Fruit fly (Drosophila melanogaster) whole organism, larva: ENCODE data around the gene COX5BL.

ENCODE experiments used
- noc ChIP-seq: fragments of 200-800 bp; sonication (Bioruptor generic); optimal IDR thresholded peaks from 3 replicates; lab custom pipeline; 2019; ENCODE audit warnings: missing biosample characterization, mild to moderate bottlenecking, missing genetic modification characterization, moderate library complexity

Gene COX5BL

DNA sequence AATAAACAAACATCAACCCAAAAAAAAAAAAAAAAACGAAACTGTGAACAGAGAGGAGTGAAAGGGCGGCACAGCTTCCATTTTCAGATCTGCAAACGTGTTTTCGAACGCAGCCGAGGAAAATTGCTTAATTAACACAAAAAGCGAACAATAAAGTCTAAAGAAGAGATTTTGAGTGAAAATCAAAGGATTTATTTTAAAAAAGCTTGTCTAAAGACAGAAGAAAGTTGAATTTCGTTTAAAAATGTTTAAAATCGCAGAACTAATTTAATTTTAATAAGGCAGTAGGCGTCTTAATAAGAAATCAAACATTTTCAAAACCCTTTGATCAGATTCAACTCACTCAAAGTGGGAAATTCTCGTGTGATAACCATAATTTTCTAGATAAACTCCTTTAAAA is at the start of gene COX5BL:
Gene COX5BL (plus strand): TSS at position 301 of the 400 bp plus-strand sequence.
- TF ChIP-seq noc, result no peak

DNA sequence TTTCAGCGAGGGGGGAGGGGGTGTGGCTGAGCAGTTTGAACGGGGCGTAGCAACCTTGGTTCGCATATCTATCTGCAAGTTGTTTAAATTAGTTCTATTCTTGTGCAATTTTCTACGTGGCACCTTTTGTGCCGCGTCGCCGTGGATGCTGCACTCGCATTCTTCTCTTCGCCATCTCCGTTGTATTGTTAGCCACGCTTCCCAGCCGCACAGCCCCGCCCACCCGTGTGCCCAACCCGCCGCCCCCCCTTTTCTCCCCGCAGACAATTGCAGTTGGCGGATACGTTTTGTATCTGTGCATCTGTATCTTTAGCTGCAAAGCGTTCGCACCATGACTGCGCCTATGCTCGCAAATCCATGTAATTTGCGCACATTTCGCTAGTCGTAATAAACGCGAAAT is 45.3 kb upstream of the COX5BL start:
- no peak for TF ChIP-seq noc

DNA sequence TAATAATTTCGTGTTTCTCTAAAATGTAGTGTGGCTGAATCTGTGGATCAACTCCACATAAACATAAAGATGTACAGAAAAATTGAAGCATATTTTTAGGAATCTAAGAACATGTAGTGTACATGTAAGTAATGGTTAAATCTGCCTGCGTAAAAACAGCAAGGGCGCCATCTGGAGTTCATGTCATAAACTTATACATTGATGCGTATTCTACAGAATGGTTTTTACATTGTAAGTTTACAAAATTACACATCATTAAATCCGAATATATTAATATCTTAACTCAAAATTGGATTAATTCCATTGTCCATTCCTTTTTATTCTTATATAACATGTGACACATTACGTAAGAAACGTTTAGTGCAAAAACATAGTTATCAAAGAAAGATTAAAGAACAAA is 32.2 kb upstream of the COX5BL start:
- no peak for TF ChIP-seq noc

DNA sequence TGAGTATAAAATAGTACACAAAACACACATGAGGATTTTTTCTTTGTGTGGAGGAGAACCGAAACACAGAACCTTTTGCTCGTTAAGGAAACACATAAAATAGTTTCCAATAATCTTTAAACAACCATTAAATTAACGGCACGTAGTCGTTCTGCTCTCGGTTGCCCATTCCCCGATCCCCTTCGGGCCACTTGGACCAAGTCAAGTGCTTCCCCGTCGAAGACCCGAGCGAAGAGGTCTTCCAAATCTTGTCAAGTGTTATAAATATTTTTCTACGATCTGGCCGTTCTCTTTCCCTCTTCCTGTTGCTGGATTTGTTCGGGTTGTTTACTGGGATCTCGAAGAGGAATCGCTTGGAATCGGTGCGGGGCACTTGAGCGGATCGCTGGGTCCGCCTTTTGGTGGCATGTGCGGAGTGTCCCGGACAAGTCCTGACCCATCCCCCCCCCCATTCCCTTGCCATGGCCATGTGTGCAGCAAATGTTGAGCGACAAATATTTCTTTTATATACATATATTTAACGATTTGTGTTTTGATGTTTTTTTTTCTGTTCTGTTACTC is 28.2 kb upstream of the COX5BL start:
- no peak for TF ChIP-seq noc

DNA sequence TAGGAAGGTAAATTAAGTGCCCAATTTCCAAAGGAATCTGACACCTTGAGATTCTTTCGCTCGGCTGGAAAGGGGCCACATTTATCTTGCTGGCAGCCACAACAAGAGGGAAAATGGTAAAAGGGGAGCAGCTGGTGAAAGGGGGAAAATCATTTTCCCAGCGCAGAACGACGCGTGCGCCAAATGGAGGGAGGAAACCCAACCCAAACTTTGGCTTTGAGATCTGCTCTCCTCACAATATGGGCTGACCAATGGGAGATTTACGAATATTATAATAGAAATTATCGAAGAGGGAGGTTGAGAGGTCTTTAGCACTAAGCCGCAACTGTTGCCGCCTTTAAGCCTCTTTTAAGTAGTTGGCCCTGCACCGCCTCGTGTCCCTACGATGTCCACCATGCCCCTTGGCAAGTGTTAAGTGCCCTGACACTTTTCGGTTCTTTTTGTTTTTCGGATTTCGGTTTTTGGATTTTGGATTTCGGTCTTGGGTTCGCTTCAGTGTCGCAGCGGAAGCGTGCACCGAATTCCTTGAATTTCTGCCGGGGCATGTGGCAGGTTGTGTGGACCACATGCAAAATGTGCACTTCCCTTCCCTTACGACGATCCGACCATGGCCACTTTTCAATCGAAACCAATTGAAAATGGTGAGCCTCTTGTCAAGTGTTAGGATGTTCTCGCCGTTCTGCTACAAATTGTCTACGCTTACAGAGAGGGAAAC is 27.1 kb upstream of the COX5BL start:
- TF ChIP-seq noc, result no peak

DNA sequence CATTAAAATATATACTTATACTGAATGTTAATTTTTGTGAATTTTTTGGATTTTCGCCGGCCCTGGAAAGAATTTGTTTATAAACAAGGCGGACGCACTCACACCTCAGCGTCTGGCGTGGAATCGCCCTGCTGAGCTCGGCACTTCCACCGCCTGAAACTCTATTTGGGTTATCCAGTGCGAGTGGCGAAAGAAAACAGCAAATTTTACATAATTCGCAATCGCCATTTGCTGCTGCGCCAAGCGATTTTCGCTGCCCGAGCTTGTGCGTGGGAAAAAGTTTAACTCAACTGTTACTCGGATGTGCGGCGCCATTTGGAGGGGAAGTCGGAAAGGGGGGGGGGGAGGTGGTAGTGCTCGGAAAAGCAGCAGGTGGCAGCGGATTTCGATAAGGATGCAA is 26.3 kb upstream of the COX5BL start:
- no peak for TF ChIP-seq noc

DNA sequence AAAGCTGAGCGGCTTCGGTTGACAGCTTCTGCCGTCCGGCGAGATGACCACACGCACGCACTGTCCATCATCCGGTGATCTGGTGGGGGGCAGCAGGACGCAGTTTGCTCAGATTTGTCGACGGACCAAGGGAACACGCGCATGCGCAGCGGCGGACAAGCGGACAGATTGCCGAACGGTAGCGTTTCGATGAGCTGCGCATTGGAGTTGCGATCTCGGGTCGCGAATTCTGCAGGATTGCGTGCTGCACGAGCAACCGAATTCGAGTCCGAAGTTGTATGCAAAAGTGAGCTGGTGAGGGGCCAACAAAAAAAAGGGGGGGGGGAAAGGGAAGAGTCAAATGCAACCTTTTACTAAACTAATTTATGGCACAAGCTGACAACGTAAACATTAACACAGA is 25.5 kb upstream of the COX5BL start:
- no peak for TF ChIP-seq noc

DNA sequence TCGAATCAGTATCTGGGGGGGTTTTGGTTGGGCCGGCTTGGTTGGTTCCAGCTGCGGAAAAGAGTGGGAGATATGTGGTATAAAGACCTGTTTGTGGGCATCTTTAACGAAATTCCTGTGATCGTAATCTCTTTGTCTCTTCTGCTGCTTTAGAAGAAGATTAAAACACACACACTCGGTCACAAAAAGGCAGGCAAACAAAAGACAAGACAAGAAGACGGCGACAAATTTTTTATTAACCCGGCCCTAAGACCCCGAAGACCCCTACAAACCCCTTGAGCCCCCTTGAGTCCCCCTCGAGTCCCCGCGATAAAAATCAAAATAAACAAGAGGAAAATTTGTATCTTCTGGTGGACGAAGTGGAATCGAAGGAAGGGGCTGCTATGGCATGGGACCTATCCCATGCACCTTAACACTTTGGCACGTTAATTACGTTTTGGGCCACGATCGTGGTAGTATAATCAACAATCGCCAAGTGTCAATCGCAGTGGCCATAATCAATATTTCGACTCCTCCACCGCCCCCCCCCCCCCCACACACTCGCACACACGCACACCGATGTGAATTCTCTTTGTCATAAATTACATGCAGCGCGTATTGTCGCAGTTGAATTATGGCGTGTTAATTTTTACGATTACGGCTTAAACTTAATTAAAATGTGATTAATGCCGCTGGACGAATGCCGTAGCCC is 25.0 kb upstream of the COX5BL start:
- no peak for TF ChIP-seq noc

DNA sequence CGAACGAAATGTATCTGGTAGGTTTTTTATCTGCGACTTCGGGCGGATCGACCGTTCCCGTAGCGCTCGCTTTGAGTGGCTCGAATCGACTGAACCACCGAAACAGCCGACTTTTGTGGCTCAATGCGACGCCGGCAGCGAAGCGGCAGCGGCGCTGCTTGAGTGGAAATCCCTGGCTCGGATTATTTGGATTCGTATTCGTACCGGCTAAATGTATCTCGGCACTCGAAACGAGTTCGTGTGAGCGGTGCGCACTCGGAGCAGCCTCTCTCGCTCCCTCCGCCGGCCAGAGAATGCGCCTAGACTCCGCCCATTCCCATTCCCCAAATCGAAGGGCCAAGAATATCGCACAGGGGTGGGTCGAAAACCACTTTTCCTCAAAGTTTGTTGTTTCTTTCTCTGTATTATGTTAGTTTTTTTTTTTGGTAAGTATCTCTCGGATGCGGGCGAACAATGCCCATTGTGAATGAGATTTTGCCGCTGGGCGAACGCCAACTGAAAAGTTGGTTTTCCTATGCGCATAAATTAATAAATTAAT is 23.1 kb upstream of the COX5BL start:
- no peak for TF ChIP-seq noc

DNA sequence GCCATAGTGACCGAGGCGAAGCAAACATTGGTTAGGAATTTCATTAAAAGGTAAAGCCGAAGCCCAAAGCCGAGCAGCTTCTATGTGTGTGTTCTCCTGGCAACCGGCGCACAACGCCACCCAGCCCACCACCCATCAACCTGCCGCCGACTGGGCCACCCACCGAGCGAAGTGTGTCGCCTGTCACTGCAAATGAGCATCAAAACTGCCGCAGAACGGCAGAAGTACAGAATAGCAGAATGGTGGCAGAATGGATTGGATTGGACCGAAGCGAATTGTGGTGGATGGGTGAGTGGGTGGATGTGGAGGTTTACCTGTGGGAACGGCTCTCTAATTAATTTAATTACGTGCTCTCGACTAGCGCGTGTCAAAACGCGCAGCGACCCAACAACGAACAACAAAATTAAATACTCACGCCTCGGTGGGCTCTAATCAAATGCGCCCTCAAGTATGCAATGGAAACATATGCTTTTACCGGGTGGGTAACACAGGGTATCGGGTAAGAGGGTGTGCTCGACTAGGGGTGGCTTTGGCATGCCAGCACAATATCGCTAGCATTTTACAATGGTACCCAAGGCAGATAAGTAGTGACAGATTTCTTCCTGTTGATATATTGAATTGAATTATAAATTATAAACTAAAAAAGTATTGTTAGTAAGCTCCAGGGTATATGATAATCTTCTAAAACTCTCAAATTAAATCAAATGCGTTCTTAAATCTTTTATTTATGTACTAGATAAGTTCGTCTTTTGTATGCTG is 19.4 kb upstream of the COX5BL start:
- TF ChIP-seq noc, result no peak

DNA sequence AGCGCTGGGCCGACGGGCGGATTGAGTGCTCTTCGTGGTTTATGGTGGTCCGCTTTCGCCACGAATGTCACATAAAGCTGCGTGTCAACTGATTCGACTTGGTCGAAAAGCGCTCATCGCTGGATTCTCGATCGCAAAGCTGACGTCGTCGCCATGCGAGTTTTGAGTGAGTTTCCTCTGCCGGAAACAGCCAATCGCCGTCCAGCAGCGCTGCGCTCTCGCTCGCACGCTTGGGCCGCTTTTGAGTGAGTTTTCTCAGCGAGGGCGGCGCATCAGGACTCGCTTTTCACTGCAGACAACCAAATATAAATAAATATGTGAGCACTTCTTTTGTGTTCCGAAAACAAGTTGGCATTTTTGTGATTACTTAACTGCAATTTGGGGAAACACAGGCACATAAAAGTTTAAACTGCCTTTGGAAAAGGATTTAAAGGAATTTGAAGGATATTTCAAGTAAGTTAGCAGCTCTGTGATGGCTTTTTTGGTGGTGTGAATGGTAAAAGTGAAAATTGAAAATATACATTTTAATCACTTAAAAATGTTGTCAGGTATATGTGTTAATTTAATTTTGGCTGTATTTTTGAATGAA is 12.3 kb upstream of the COX5BL start, which contains the start of gene eya:
Gene eya (minus strand): TSS at position 94 of the 589 bp plus-strand sequence.
- TF ChIP-seq noc, result no peak

DNA sequence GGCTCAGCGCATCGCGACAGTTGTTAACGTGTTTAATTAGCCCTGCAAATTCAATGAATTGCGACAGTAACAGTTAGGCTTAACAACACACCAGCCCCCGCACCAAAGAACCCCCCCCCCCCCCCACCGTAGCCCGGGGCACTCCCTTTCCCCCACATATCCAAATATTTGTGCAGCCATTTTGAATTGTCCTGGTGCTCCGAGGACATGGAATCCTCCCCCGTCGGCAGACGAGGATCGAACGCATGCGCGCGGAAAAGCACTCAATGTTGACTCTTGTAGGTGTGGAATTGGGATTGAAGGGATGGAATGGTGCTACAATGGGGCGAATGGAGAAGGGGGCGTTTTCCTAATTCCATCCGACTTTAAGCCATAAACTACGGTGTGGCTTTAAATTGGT is 11.3 kb upstream of the COX5BL start:
- no peak for TF ChIP-seq noc

DNA sequence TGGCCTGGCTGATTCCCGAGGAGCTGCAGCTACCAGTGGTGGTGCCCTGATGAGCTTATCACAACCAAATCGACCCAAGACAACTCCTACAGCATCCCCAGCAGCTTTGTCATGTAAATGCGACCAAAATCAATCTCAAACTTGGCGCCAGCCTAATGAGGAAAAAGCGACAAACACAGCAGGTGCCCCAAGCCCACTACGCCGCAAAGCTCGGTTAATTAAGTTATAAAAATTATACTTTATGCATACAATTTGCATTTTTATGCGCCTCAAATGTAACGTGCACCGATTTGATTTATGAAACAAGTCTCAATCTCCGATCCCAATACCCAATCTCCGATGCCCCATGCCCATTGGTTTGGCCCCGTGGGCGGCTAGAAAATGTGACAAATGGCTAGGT is 8.4 kb upstream of the COX5BL start:
- TF ChIP-seq noc, result no peak

DNA sequence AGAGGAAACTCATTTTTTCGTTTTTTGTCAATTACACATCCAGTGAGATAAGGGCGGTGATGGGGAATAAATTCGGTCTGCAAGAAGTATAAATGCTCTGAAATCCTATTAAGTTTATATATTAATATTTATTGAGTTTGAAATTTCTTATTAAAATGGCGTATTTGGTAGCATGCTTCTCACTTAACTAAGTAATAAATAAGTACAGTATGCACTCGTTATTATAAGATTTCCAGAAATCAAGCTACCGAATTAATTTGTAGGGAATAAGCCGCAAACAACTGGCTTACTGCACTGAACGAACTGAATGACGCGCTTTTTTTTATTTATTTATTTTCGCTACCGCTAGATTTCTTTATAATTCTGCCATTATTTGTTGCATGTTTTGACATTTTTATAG is 7.8 kb upstream of the COX5BL start:
- TF ChIP-seq noc, result no peak

DNA sequence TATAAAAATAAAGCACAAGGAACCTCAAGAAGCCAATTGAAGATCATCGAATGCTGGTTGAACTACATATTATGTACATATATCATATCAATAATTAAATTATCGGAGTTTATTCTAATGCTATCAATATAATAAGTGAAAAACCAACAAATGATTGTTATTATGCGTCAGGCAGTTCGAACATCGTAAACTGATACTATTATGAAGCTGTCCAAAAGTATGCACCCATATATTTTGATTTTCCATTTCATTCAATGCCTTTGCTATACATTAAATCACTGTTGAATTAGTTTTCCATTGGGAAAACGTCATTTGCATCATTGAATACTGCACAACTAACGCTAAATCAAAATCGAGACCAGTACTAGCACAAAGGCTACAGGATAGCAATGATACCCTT is 6.9 kb upstream of the COX5BL start:
- no peak for TF ChIP-seq noc

DNA sequence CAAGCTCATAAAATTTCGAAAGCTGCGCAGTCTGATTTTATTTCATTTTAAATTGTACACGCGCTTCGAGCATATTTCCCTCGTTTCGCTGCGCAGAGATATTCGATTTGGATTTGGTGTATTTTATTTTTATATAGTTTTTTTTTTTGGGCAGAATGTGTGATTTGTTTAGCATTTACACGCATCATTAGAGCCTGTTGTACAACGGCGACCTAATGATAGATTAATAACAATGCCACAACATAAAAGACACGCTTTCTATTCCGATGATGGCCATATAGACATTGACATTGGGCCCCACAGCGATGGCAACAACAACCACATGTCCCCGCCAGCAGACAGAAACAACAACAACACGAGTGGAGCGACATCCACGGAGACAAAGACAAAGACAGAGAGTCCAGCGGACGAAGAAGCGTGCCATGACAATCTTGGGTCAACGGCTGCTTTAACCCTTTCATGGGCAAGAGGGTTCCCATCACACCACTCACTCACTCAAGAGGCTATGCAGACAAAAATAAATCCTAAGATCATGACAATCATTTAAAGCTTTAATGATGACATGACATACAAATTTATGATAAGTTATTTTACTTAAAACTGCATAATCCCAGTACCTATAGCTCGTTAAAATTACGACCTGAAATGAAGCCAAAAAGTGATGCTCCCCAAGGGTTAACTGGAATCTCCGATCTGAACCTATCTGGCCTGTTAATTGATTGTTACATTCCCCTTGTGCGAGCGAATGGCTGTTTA is 6.0 kb upstream of the COX5BL start:
- no peak for TF ChIP-seq noc
